Worm (Caenorhabditis elegans) whole organism, late embryonic: ENCODE measurements around the gene rfl-1.

Experiments
- ama-1 ChIP-seq: fragments of 150-350 bp; optimal IDR thresholded peaks from 2 replicates; lab custom pipeline; 2014
- ceh-22 ChIP-seq: sonication (generic microtip); optimal IDR thresholded peaks from 2 replicates; lab custom pipeline; 2017; ENCODE audit warnings: missing biosample characterization, missing genetic modification characterization
- ceh-45 ChIP-seq: fragments of 200-800 bp; sonication (Bioruptor generic); IDR thresholded peaks from 2 replicates; pipeline ENCODE4 v1.3.6; 2022; ENCODE audit warnings: missing genetic modification reagents, missing genetic modification characterization, missing compliant biosample characterization
- ceh-9 ChIP-seq: sonication (generic microtip); optimal IDR thresholded peaks from 2 replicates; lab custom pipeline; 2016; ENCODE audit warnings: mild to moderate bottlenecking, missing genetic modification characterization, inconsistent platforms, missing compliant biosample characterization
- dmd-4 ChIP-seq: sonication (generic microtip); optimal IDR thresholded peaks from 2 replicates; lab custom pipeline; 2016; ENCODE audit warnings: borderline replicate concordance, missing genetic modification characterization, missing compliant biosample characterization
- elt-4 ChIP-seq: sonication (generic microtip); optimal IDR thresholded peaks from 2 replicates; lab custom pipeline; 2016; ENCODE audit warnings: missing genetic modification characterization, missing compliant biosample characterization
- fkh-10 ChIP-seq: fragments of 150-350 bp; optimal IDR thresholded peaks from 2 replicates; lab custom pipeline; 2014; ENCODE audit warnings: missing biosample characterization, missing genetic modification reagents, missing genetic modification characterization
- gmeb-2 ChIP-seq: sonication (generic microtip); optimal IDR thresholded peaks from 2 replicates; lab custom pipeline; 2016; ENCODE audit warnings: missing genetic modification characterization, inconsistent platforms, missing compliant biosample characterization
- madf-2 ChIP-seq: sonication (generic microtip); optimal IDR thresholded peaks from 2 replicates; lab custom pipeline; 2017; ENCODE audit warnings: missing genetic modification characterization, missing compliant biosample characterization
- nhr-11 ChIP-seq: fragments of 150-350 bp; optimal IDR thresholded peaks from 2 replicates; lab custom pipeline; 2014; ENCODE audit warnings: missing biosample characterization, missing genetic modification characterization
- pax-1 ChIP-seq: fragments of 150-350 bp; optimal IDR thresholded peaks from 2 replicates; lab custom pipeline; 2014; ENCODE audit warnings: missing biosample characterization, missing genetic modification characterization
- pqm-1 ChIP-seq: sonication (generic microtip); optimal IDR thresholded peaks from 2 replicates; lab custom pipeline; 2016; ENCODE audit warnings: missing genetic modification characterization, missing compliant biosample characterization
- tbx-2 ChIP-seq: sonication (generic microtip); optimal IDR thresholded peaks from 2 replicates; lab custom pipeline; 2016; ENCODE audit warnings: missing genetic modification characterization, missing compliant biosample characterization
- tbx-7 ChIP-seq: sonication (generic microtip); optimal IDR thresholded peaks from 2 replicates; lab custom pipeline; 2016; ENCODE audit warnings: missing genotype, missing genetic modification characterization, missing compliant biosample characterization

DNA sequence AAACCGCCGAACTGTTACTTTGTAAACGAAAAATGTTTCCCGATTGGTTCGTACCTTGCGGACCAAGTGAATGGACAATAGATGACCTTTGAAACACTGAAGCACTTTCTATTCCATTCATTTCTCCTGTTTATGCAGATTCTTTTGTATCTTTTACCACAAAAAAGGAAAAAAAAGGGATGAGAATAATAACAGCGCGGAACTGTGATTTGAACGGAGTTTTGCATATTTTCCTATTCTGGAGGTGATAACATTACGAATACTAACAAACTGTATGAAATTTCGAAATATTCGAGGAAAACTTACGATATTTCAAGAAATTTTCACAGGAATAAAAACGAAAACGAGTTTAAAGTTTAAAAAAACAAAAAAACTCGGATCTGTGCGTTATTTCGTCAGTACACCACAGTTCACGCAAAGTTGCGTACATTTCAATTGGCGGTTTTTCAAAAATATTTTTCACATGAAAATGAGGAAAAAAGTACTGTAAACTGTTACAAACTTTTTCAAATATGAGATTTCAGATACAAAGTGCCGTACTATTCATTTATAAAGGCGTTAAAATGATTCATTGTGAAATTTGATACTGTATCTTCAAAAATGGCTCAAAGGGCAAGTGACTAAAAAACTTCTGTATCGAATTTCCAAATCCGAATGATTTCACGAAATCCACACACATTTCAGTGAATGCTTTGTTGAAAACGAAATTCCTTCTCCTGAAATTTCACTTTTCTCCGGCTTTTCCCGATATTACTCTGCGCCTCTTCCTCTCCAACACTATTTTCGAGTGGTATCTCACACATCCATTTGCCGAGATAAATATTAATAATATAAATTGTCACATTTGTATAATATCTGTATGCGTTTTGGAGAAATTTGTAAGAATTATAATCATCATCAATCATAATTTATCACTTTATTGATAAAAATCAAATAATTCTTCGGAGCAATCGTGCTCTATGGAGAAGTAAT, 13.5 kb downstream of the rfl-1 start:
- TF ChIP-seq tbx-7: no peak
- TF ChIP-seq ama-1 (lab: Kevin White, UChicago): no peak
- no peak for TF ChIP-seq tbx-2 (tag; lab: Kevin White, UChicago)
- no peak for TF ChIP-seq ceh-45 (GFP tag; lab: Robert Waterston, UW)
- no peak for TF ChIP-seq elt-4 (tag; lab: Kevin White, UChicago)
- no peak for TF ChIP-seq fkh-10 (GFP tag; lab: Kevin White, UChicago)
- no peak for TF ChIP-seq gmeb-2 (tag; lab: Kevin White, UChicago)
- TF ChIP-seq pqm-1 (tag; lab: Kevin White, UChicago): no peak
- no peak for TF ChIP-seq ceh-22
- TF ChIP-seq madf-2 (tag; lab: Kevin White, UChicago): no peak
- TF ChIP-seq pax-1 (tag; lab: Kevin White, UChicago): no peak
- TF ChIP-seq nhr-11: no peak
- TF ChIP-seq ceh-9 (tag; lab: Kevin White, UChicago): no peak
- TF ChIP-seq dmd-4: no peak
